Worm (Caenorhabditis elegans): ENCODE measurements around the gene Y43C5B.2.

DNA sequence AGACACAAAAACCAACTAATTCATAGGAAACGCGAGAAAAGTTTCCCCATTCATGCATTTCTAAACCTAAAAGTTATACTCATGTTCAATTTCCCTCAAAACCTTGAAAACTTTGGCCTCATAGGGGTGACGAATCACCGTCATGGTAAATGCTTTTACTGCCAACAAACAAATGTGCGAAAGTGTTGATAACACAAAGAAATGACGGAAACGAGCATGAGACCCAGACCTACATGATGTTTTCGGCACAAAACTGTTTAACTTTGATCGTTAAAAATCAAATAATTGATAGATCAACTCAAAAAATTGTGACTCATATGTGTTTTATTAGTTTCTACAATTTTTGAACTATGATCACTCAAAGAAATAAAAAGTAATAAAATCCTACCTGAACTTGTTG lies 20.3 kb downstream of the Y43C5B.2 start:
- TF ChIP-seq lin-54 (GFP tag; optimal IDR thresholded peaks at IDR 0.05) = no peak
- TF ChIP-seq repo-1 (tag; optimal IDR thresholded peaks at IDR 0.05) = no peak
- no peak for TF ChIP-seq D2030.7 (GFP tag; IDR thresholded peaks at IDR 0.05)
- TF ChIP-seq mel-28 (tag; optimal IDR thresholded peaks at IDR 0.05; ENCODE audit: borderline replicate concordance) = no peak
- no peak for TF ChIP-seq tbp1 (GFP tag; optimal IDR thresholded peaks at IDR 0.05)
- TF ChIP-seq sea-2 (GFP tag; IDR thresholded peaks at IDR 0.05) = no peak
- no peak for TF ChIP-seq Y79H2A.3 (GFP tag; conservative IDR thresholded peaks at IDR 0.05)
